Worm (Caenorhabditis elegans) whole organism, L4/young adult: ENCODE measurements around the gene nfu-1.

Experiments
- W03F9.2 ChIP-seq: fragments of 150-350 bp; optimal IDR thresholded peaks from 2 replicates; lab custom pipeline; 2014; ENCODE audit warnings: missing biosample characterization, missing genetic modification characterization
- dao-5 ChIP-seq: sonication (generic microtip); optimal IDR thresholded peaks from 2 replicates; lab custom pipeline; 2016; ENCODE audit warnings: missing genotype, missing genetic modification characterization, moderate library complexity, missing compliant biosample characterization
- him-1 ChIP-seq: sonication (generic microtip); optimal IDR thresholded peaks from 2 replicates; lab custom pipeline; 2016; ENCODE audit warnings: missing genotype, missing genetic modification reagents, missing genetic modification characterization, missing compliant biosample characterization

DNA sequence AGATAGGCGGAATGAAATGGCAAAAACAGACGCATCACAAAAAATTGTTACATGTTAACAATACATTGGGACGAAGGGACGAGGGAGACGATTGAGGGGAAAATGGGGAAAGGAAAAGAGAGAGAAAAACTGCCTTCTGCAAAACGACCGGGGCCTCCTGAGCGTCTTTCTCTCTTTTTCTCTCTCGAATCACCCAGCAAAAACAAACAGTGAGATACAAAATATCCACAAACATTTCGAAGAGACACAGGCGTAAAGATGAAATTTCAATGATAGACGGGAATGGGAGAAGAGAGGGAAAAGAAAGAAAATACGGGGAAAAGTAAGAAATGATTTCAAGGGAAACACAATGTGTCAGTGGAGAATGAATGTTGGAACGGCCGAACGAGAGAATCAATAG, 41.2 kb upstream of the nfu-1 start:
- peak; percentile 32 for TF ChIP-seq him-1
- no peak for TF ChIP-seq dao-5
- peak; percentile 7 for TF ChIP-seq W03F9.2 (tag; lab: Kevin White, UChicago)
